Worm (Caenorhabditis elegans) whole organism, L4/young adult: ENCODE measurements around the gene M02D8.7.

ENCODE experiments used
- W03F9.2 ChIP-seq: fragments of 150-350 bp; optimal IDR thresholded peaks from 2 replicates; lab custom pipeline; 2014; ENCODE audit warnings: missing biosample characterization, missing genetic modification characterization
- dao-5 ChIP-seq: sonication (generic microtip); optimal IDR thresholded peaks from 2 replicates; lab custom pipeline; 2016; ENCODE audit warnings: missing genotype, missing genetic modification characterization, moderate library complexity, missing compliant biosample characterization
- him-1 ChIP-seq: sonication (generic microtip); optimal IDR thresholded peaks from 2 replicates; lab custom pipeline; 2016; ENCODE audit warnings: missing genotype, missing genetic modification reagents, missing genetic modification characterization, missing compliant biosample characterization

DNA sequence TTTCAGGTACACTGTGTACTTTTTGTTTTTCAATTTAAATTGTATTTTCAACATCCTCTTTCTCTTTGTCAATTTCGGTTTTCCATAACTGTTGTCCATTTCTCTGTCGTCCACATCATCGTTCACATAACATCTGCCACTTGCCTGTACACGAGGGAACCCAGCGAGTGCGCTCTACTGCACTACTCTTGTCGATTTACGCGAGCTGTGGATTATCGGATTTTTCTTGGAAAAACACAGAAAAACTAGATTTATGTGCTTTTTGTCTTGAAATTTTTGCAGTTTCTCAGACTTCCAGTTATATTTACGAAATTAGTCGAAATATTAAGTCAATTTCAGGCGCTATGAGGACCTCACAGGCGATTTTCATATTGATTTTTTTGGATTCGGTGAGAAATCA is 49.0 kb upstream of the M02D8.7 start, which contains the start of gene chup-1:
- no peak for TF ChIP-seq him-1 (tag; lab: Kevin White, UChicago)
- no peak for TF ChIP-seq W03F9.2 (tag; lab: Kevin White, UChicago)
- TF ChIP-seq dao-5 (tag; lab: Kevin White, UChicago): no peak
